Fruit fly (Drosophila melanogaster) whole organism, embryonic: ENCODE measurements around the gene simj.

Experiments used
- B-H1 ChIP-seq: fragments of 200-800 bp; sonication (Bioruptor generic); IDR thresholded peaks from 3 replicates; pipeline ENCODE4 v1.3.6; 2022; ENCODE audit warnings: missing biosample characterization, missing genetic modification characterization
- Bgb ChIP-seq: fragments of 200-800 bp; sonication (Bioruptor generic); IDR thresholded peaks from 2 replicates; pipeline ENCODE4 v1.3.6; 2022; ENCODE audit warnings: missing biosample characterization, missing genetic modification characterization; ENCODE audit not compliant: partially characterized antibody
- CG10959 ChIP-seq: fragments of 200-800 bp; sonication (Bioruptor generic); IDR thresholded peaks from 2 replicates; pipeline ENCODE4 v1.3.6; 2022; ENCODE audit warnings: missing biosample characterization, missing genetic modification characterization
- CG11093 ChIP-seq: fragments of 200-800 bp; sonication (Bioruptor generic); IDR thresholded peaks from 3 replicates; pipeline ENCODE4 v1.3.6; 2022; ENCODE audit warnings: missing biosample characterization, missing genetic modification characterization
- CG11456 ChIP-seq: fragments of 200-800 bp; sonication (Bioruptor generic); IDR thresholded peaks from 3 replicates; pipeline ENCODE4 v1.3.6; 2022; ENCODE audit warnings: missing biosample characterization, missing genetic modification characterization
- CG11695 ChIP-seq: fragments of 200-800 bp; sonication (Bioruptor generic); IDR thresholded peaks from 3 replicates; pipeline ENCODE4 v1.3.6; 2022; ENCODE audit warnings: missing biosample characterization, missing genetic modification characterization
- CG11723 ChIP-seq: fragments of 200-800 bp; sonication (Bioruptor generic); optimal IDR thresholded peaks from 2 replicates; lab custom pipeline; 2017; ENCODE audit warnings: missing biosample characterization, mild to moderate bottlenecking, missing genetic modification characterization
- CG12071 ChIP-seq: fragments of 200-800 bp; sonication (Bioruptor generic); optimal IDR thresholded peaks from 3 replicates; lab custom pipeline; 2018; ENCODE audit warnings: missing biosample characterization, mild to moderate bottlenecking, missing genetic modification characterization
- CG12155 ChIP-seq: fragments of 200-800 bp; sonication (Bioruptor generic); optimal IDR thresholded peaks from 3 replicates; lab custom pipeline; 2016; ENCODE audit warnings: missing biosample characterization, missing genetic modification characterization
- CG13296 ChIP-seq: fragments of 200-800 bp; sonication (Bioruptor generic); optimal IDR thresholded peaks from 3 replicates; lab custom pipeline; 2018; ENCODE audit warnings: missing biosample characterization, mild to moderate bottlenecking, missing genetic modification characterization
- CG16863 ChIP-seq: fragments of 200-800 bp; sonication (Bioruptor generic); optimal IDR thresholded peaks from 3 replicates; lab custom pipeline; 2016; ENCODE audit warnings: missing biosample characterization, missing genetic modification characterization
- CG2129 ChIP-seq: fragments of 200-800 bp; sonication (Bioruptor generic); IDR thresholded peaks from 2 replicates; pipeline ENCODE4 v1.3.6; 2022; ENCODE audit warnings: missing biosample characterization, missing genetic modification characterization; ENCODE audit not compliant: partially characterized antibody
- CG33213 ChIP-seq: fragments of 200-800 bp; sonication (Bioruptor generic); optimal IDR thresholded peaks from 3 replicates; lab custom pipeline; 2016; ENCODE audit warnings: missing biosample characterization, missing genetic modification characterization
- CG6683 ChIP-seq: fragments of 200-800 bp; sonication (Bioruptor generic); optimal IDR thresholded peaks from 2 replicates; lab custom pipeline; 2017; ENCODE audit warnings: missing biosample characterization, mild to moderate bottlenecking, missing genetic modification characterization, missing genetic modification reagents
- CG7556 ChIP-seq: fragments of 200-800 bp; sonication (Bioruptor generic); optimal IDR thresholded peaks from 2 replicates; lab custom pipeline; 2017; ENCODE audit warnings: missing biosample characterization, mild to moderate bottlenecking, missing genetic modification characterization
- CG9609 ChIP-seq: fragments of 200-800 bp; sonication (Bioruptor generic); optimal IDR thresholded peaks from 3 replicates; lab custom pipeline; 2016; ENCODE audit warnings: missing biosample characterization, missing genetic modification characterization
- CkIIα-i1 ChIP-seq: fragments of 200-800 bp; sonication (Bioruptor generic); IDR thresholded peaks from 2 replicates; pipeline ENCODE4 v1.3.6; 2022; ENCODE audit warnings: missing biosample characterization, missing genetic modification characterization
- Eip74EF ChIP-seq, 2 experiments: fragments of 200-800 bp in 1 of 2; fragments of >200 bp in 1 of 2; sonication (Bioruptor generic) in 1 of 2; optimal IDR thresholded peaks; 2 replicates each; lab custom pipeline; 2017 to 2019; ENCODE audit warnings: missing biosample characterization in 2 of 2, missing genetic modification characterization in 2 of 2, mild to moderate bottlenecking in 1 of 2, moderate library complexity in 1 of 2
- HHEX ChIP-seq: fragments of 200-800 bp; sonication (Bioruptor generic); optimal IDR thresholded peaks from 3 replicates; lab custom pipeline; 2017; ENCODE audit warnings: missing biosample characterization, mild to moderate bottlenecking, missing genetic modification characterization, missing genetic modification reagents
- Hmr ChIP-seq: fragments of 200-800 bp; sonication (Bioruptor generic); optimal IDR thresholded peaks from 3 replicates; lab custom pipeline; 2017; ENCODE audit warnings: mild to moderate bottlenecking, missing biosample characterization, missing genetic modification reagents, missing genetic modification characterization
- Hsf ChIP-seq: fragments of 200-800 bp; sonication (Bioruptor generic); optimal IDR thresholded peaks from 3 replicates; lab custom pipeline; 2016; ENCODE audit warnings: missing biosample characterization, missing genetic modification characterization
- Kr ChIP-seq: fragments of 200-800 bp; sonication (Bioruptor generic); optimal IDR thresholded peaks from 2 replicates; lab custom pipeline; 2017; ENCODE audit warnings: missing biosample characterization, mild to moderate bottlenecking, missing genetic modification characterization
- Meics ChIP-seq: fragments of 200-800 bp; sonication (Bioruptor generic); optimal IDR thresholded peaks from 2 replicates; lab custom pipeline; 2017; ENCODE audit warnings: missing biosample characterization, mild to moderate bottlenecking, missing genetic modification characterization
- Spps ChIP-seq: fragments of 200-800 bp; sonication (Bioruptor generic); optimal IDR thresholded peaks from 2 replicates; lab custom pipeline; 2018; ENCODE audit warnings: missing biosample characterization, mild to moderate bottlenecking, missing genetic modification characterization
- Usf ChIP-seq: fragments of 200-800 bp; sonication (Bioruptor generic); optimal IDR thresholded peaks from 2 replicates; lab custom pipeline; 2017; ENCODE audit warnings: missing genotype, missing biosample characterization, missing genetic modification characterization
- abd-A ChIP-seq: fragments of 200-800 bp; sonication (Bioruptor generic); optimal IDR thresholded peaks from 3 replicates; lab custom pipeline; 2019; ENCODE audit warnings: missing biosample characterization, mild to moderate bottlenecking, missing genetic modification characterization, moderate library complexity
- az2 ChIP-seq: fragments of 200-800 bp; sonication (Bioruptor generic); optimal IDR thresholded peaks from 3 replicates; lab custom pipeline; 2016; ENCODE audit warnings: missing biosample characterization, missing genetic modification characterization
- chm ChIP-seq: fragments of 200-800 bp; sonication (Bioruptor generic); IDR thresholded peaks from 2 replicates; pipeline ENCODE4 v1.3.6; 2022; ENCODE audit warnings: missing biosample characterization, missing genetic modification characterization
- crc ChIP-seq: fragments of 200-800 bp; sonication (Bioruptor generic); optimal IDR thresholded peaks from 2 replicates; lab custom pipeline; 2016; ENCODE audit warnings: missing biosample characterization, missing genetic modification characterization
- da ChIP-seq: fragments of 200-800 bp; sonication (Bioruptor generic); optimal IDR thresholded peaks from 2 replicates; lab custom pipeline; 2016; ENCODE audit warnings: missing biosample characterization, missing genetic modification characterization
- danr ChIP-seq: fragments of 200-800 bp; sonication (Bioruptor generic); IDR thresholded peaks from 2 replicates; pipeline ENCODE4 v1.3.6; 2022; ENCODE audit warnings: missing biosample characterization, missing genetic modification characterization
- ems ChIP-seq: fragments of 200-800 bp; sonication (Bioruptor generic); optimal IDR thresholded peaks from 3 replicates; lab custom pipeline; 2016; ENCODE audit warnings: missing biosample characterization, missing genetic modification characterization
- en ChIP-seq: fragments of 200-800 bp; sonication (Bioruptor generic); optimal IDR thresholded peaks from 2 replicates; lab custom pipeline; 2016; ENCODE audit warnings: missing biosample characterization, missing genetic modification characterization
- fd3F ChIP-seq: fragments of 200-800 bp; sonication (Bioruptor generic); optimal IDR thresholded peaks from 2 replicates; lab custom pipeline; 2018; ENCODE audit warnings: missing biosample characterization, mild to moderate bottlenecking, missing genetic modification characterization, moderate library complexity
- gcm ChIP-seq: fragments of 200-800 bp; sonication (Bioruptor generic); optimal IDR thresholded peaks from 2 replicates; lab custom pipeline; 2019; ENCODE audit warnings: missing biosample characterization, mild to moderate bottlenecking, missing genetic modification characterization, moderate library complexity
- grn ChIP-seq: fragments of 200-800 bp; sonication (Bioruptor generic); optimal IDR thresholded peaks from 3 replicates; lab custom pipeline; 2017; ENCODE audit warnings: missing biosample characterization, missing genetic modification characterization
- gro ChIP-seq: fragments of 200-800 bp; sonication (Bioruptor generic); optimal IDR thresholded peaks from 2 replicates; lab custom pipeline; 2016; ENCODE audit warnings: missing biosample characterization, missing genetic modification characterization
- hkb ChIP-seq, 2 experiments: fragments of 200-800 bp in 1 of 2; fragments of >200 bp in 1 of 2; sonication (Bioruptor generic) in 1 of 2; IDR thresholded peaks in 1 of 2; optimal IDR thresholded peaks in 1 of 2; 2 replicates each; pipeline versions ENCODE4 v1.3.6 to Lab custom; 2017 to 2022; ENCODE audit warnings: missing biosample characterization in 1 of 2, missing genetic modification characterization in 1 of 2
- jumu ChIP-seq: fragments of 200-800 bp; sonication (Bioruptor generic); optimal IDR thresholded peaks from 3 replicates; lab custom pipeline; 2016; ENCODE audit warnings: missing biosample characterization, missing genetic modification characterization
- lilli ChIP-seq: fragments of 200-800 bp; sonication (Bioruptor generic); optimal IDR thresholded peaks from 3 replicates; lab custom pipeline; 2016; ENCODE audit warnings: missing biosample characterization, missing genetic modification characterization
- nom ChIP-seq: fragments of 200-800 bp; sonication (Bioruptor generic); optimal IDR thresholded peaks from 2 replicates; lab custom pipeline; 2017; ENCODE audit warnings: missing biosample characterization, missing genetic modification characterization, mild to moderate bottlenecking, moderate library complexity, missing genetic modification reagents
- phol ChIP-seq: fragments of 200-800 bp; sonication (Bioruptor generic); optimal IDR thresholded peaks from 3 replicates; lab custom pipeline; 2018; ENCODE audit warnings: missing biosample characterization, mild to moderate bottlenecking, missing genetic modification characterization, moderate library complexity
- salm ChIP-seq: fragments of 200-800 bp; sonication (Bioruptor generic); optimal IDR thresholded peaks from 2 replicates; lab custom pipeline; 2018; ENCODE audit warnings: missing biosample characterization, mild to moderate bottlenecking, missing genetic modification characterization
- schlank ChIP-seq: fragments of 200-800 bp; sonication (Bioruptor generic); optimal IDR thresholded peaks from 2 replicates; lab custom pipeline; 2018; ENCODE audit warnings: missing biosample characterization, mild to moderate bottlenecking, missing genetic modification characterization
- sna ChIP-seq: fragments of 200-800 bp; sonication (Bioruptor generic); IDR thresholded peaks from 2 replicates; pipeline ENCODE4 v1.3.6; 2022; ENCODE audit warnings: missing biosample characterization, missing genetic modification characterization; ENCODE audit not compliant: partially characterized antibody
- ssp ChIP-seq: fragments of 200-800 bp; sonication (Bioruptor generic); IDR thresholded peaks from 2 replicates; pipeline ENCODE4 v1.3.6; 2022; ENCODE audit warnings: missing biosample characterization, missing genetic modification characterization
- trh ChIP-seq: fragments of 200-800 bp; sonication (Bioruptor generic); optimal IDR thresholded peaks from 2 replicates; lab custom pipeline; 2016; ENCODE audit warnings: missing biosample characterization, missing genetic modification characterization
- unc-4 ChIP-seq: fragments of 200-800 bp; sonication (Bioruptor generic); IDR thresholded peaks from 2 replicates; pipeline ENCODE4 v1.3.6; 2022; ENCODE audit warnings: missing biosample characterization, missing genetic modification characterization; ENCODE audit not compliant: partially characterized antibody
- z ChIP-seq: fragments of 200-800 bp; sonication (Bioruptor generic); IDR thresholded peaks from 3 replicates; pipeline ENCODE4 v1.3.6; 2022; ENCODE audit warnings: missing biosample characterization, missing genetic modification characterization
- zen ChIP-seq: fragments of 200-800 bp; sonication (Bioruptor generic); optimal IDR thresholded peaks from 3 replicates; lab custom pipeline; 2018; ENCODE audit warnings: missing biosample characterization, mild to moderate bottlenecking, missing genetic modification characterization, moderate library complexity

simj gene

dm6 chr3L:10637819-10638218 lies 26.7 kb upstream of the simj start, which contains the start of gene Cnep1r2 (continued):
- TF ChIP-seq Hmr (GFP tag; lab: Kevin White, UChicago) (peak; percentile 96), Spps (tag; lab: Kevin White, UChicago) (peak; percentile 93), Meics (GFP tag; lab: Kevin White, UChicago) (peak; percentile 96), CG11695 (GFP tag; lab: Robert Waterston, UW) (peak; percentile 97), fd3F (peak; percentile 96), sna (GFP tag; lab: Robert Waterston, UW) (no peak), trh (GFP tag; lab: Kevin White, UChicago) (peak; percentile 83), B-H1 (GFP tag; lab: Robert Waterston, UW) (peak; percentile 93), ssp (GFP tag; lab: Robert Waterston, UW) (peak; percentile 92), CG11456 (GFP tag; lab: Robert Waterston, UW) (peak; percentile 93), crc (no peak), Hsf (peak; percentile 79), CG11723 (GFP tag; lab: Kevin White, UChicago) (peak; percentile 87), CG13296 (peak; percentile 93), CG12155 (GFP tag; lab: Kevin White, UChicago) (peak; percentile 91), hkb (optimal IDR thresholded peaks at IDR 0.05; lab: Kevin White, UChicago) (no peak), hkb (GFP tag; IDR thresholded peaks at IDR 0.05; lab: Robert Waterston, UW) (peak; percentile 95), ems (GFP tag; lab: Kevin White, UChicago) (peak; percentile 49), schlank (tag; lab: Kevin White, UChicago) (peak; percentile 83), chm (peak; percentile 73), gro (GFP tag; lab: Kevin White, UChicago) (peak; percentile 19), jumu (GFP tag; lab: Kevin White, UChicago) (peak; percentile 53), abd-A (tag; lab: Kevin White, UChicago) (no peak), Kr (GFP tag; lab: Kevin White, UChicago) (peak; percentile 36), gcm (GFP tag; lab: Kevin White, UChicago) (peak; percentile 97), Bgb (GFP tag; lab: Robert Waterston, UW) (no peak), unc-4 (GFP tag; lab: Robert Waterston, UW) (no peak), CkIIα-i1 (peak; percentile 41; the same call in 1 of the 2 replicates), CG9609 (GFP tag; lab: Kevin White, UChicago) (peak; percentile 61), grn (GFP tag; lab: Kevin White, UChicago) (no peak), CG6683 (GFP tag; lab: Kevin White, UChicago) (peak; percentile 89), CG7556 (GFP tag; lab: Kevin White, UChicago) (peak; percentile 94), nom (peak; percentile 90), z (GFP tag; lab: Robert Waterston, UW) (no peak), phol (tag; lab: Kevin White, UChicago) (peak; percentile 97), danr (peak; percentile 84), CG10959 (GFP tag; lab: Robert Waterston, UW) (peak; percentile 90), CG33213 (GFP tag; lab: Kevin White, UChicago) (peak; percentile 31), lilli (GFP tag; lab: Kevin White, UChicago) (peak; percentile 86), CG16863 (peak; percentile 23), CG11093 (peak; percentile 94), az2 (peak; percentile 94), salm (tag; lab: Kevin White, UChicago) (peak; percentile 95), CG2129 (GFP tag; lab: Robert Waterston, UW) (no peak), da (no peak), Usf (GFP tag; lab: Kevin White, UChicago) (peak; percentile 94), en (no peak), Eip74EF (GFP tag; optimal IDR thresholded peaks at IDR 0.05; lab: Kevin White, UChicago) (no peak), zen (tag; lab: Kevin White, UChicago) (peak; percentile 97), HHEX (GFP tag; lab: Kevin White, UChicago) (peak; percentile 93), CG12071 (peak; percentile 57)
